Worm (Caenorhabditis elegans): Measurements from ENCODE around the gene ragc-1.

DNA sequence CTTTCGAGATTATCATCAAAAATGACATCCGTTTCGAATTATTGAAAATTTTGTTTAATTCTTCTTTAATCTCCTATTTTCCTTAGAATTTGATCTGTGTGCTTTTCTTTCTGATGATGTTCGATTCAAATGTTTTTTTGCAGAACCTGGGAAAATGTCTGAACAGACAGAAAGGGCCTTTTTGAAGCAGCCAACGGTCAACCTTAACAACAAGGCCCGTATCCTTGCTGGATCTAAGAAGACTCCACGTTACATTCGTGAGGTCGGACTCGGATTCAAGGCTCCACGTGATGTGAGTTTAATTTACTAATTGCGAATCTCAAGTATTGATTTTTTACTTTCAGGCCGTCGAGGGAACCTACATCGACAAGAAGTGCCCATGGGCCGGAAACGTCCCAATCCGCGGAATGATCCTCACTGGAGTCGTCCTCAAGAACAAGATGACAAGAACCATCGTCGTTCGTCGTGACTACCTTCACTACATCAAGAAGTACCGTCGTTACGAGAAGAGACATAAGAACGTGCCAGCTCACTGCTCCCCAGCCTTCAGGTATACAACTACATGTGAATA lies 2.1 kb downstream of the ragc-1 start, which contains the start of gene rps-11:
- TF ChIP-seq hnd-1 (tag; optimal IDR thresholded peaks at IDR 0.05) (no peak), B0310.2 (tag; optimal IDR thresholded peaks at IDR 0.05) (no peak), flt-1 (GFP tag; IDR thresholded peaks at IDR 0.05) (no peak)
